Fruit fly (Drosophila melanogaster) whole organism: Measurements from ENCODE around the gene CG7943.

ENCODE experiments used
- CG8478 ChIP-seq: fragments of >200 bp; optimal IDR thresholded peaks from 2 replicates; lab custom pipeline; 2018; ENCODE audit warnings: inconsistent platforms
- Dll ChIP-seq: fragments of >200 bp; optimal IDR thresholded peaks from 2 replicates; lab custom pipeline; 2017
- EcR ChIP-seq, 2 experiments: fragments of >200 bp; optimal IDR thresholded peaks; 2 replicates each; lab custom pipeline; 2017; ENCODE audit warnings: missing biosample characterization in 2 of 2, missing genetic modification characterization in 2 of 2, missing genetic modification reagents in 2 of 2
- pan ChIP-seq: fragments of >200 bp; optimal IDR thresholded peaks from 2 replicates; lab custom pipeline; 2017
- psq ChIP-seq: fragments of >200 bp; optimal IDR thresholded peaks from 2 replicates; lab custom pipeline; 2017
- usp ChIP-seq: fragments of >200 bp; optimal IDR thresholded peaks from 2 replicates; lab custom pipeline; 2017; ENCODE audit warnings: missing biosample characterization, missing genetic modification characterization, mixed read lengths

The CG7943 gene

dm6 chr3R:30014977-30015514 lies 31.2 kb upstream of the CG7943 start, which contains the start of gene CG7920:
Gene CG7920, minus strand, starts transcription at chr3R:30015284.
- TF ChIP-seq Dll (lab: Kevin White, UChicago) = no peak
- TF ChIP-seq EcR (GFP tag; optimal IDR thresholded peaks at IDR 0.05; lab: Kevin White, UChicago) = no peak
- no peak for TF ChIP-seq psq (lab: Kevin White, UChicago)
- TF ChIP-seq usp (GFP tag; lab: Kevin White, UChicago) = no peak
- no peak for TF ChIP-seq CG8478
- TF ChIP-seq pan = no peak

- no peak for TF ChIP-seq pan
Measured at dm6 chr3R:30021009-30021408, 25.3 kb upstream of the CG7943 start.

dm6 chr3R:30021559-30022451 lies 24.5 kb upstream of the CG7943 start, which contains the start of gene Mgat2:
Gene Mgat2, minus strand, starts transcription at chr3R:30022221.
- TF ChIP-seq CG8478 = no peak
- TF ChIP-seq psq (lab: Kevin White, UChicago) = no peak
- TF ChIP-seq usp (GFP tag; lab: Kevin White, UChicago) = no peak
- no peak for TF ChIP-seq Dll (lab: Kevin White, UChicago)
- no peak for TF ChIP-seq EcR (GFP tag; optimal IDR thresholded peaks at IDR 0.05; lab: Kevin White, UChicago)
- TF ChIP-seq pan = no peak

- TF ChIP-seq usp (GFP tag; lab: Kevin White, UChicago) (no peak), pan (no peak), CG8478 (no peak), EcR (GFP tag; optimal IDR thresholded peaks at IDR 0.05; lab: Kevin White, UChicago) (no peak), psq (lab: Kevin White, UChicago) (no peak), Dll (lab: Kevin White, UChicago) (no peak)
Measured at dm6 chr3R:30022452-30023028, 23.7 kb upstream of the CG7943 start, which contains the start of the genes RpS28a and Axn. Gene RpS28a, minus strand, starts transcription at chr3R:30022648. Gene Axn, plus strand, starts transcription at chr3R:30022842.

- TF ChIP-seq Dll (lab: Kevin White, UChicago) (no peak), CG8478 (no peak), usp (GFP tag; lab: Kevin White, UChicago) (no peak), pan (no peak), psq (lab: Kevin White, UChicago) (no peak), EcR (GFP tag; optimal IDR thresholded peaks at IDR 0.05; lab: Kevin White, UChicago) (no peak)
Measured at dm6 chr3R:30023445-30023844, 22.8 kb upstream of the CG7943 start.

dm6 chr3R:30030061-30030460 lies 16.2 kb upstream of the CG7943 start:
- TF ChIP-seq usp (GFP tag; lab: Kevin White, UChicago) = no peak

dm6 chr3R:30032281-30032680 lies 14.0 kb upstream of the CG7943 start:
- TF ChIP-seq Dll (lab: Kevin White, UChicago) = no peak
- TF ChIP-seq EcR (GFP tag; optimal IDR thresholded peaks at IDR 0.05; lab: Kevin White, UChicago) = no peak
- TF ChIP-seq usp (GFP tag; lab: Kevin White, UChicago) = no peak
- no peak for TF ChIP-seq pan
- no peak for TF ChIP-seq psq (lab: Kevin White, UChicago)
- no peak for TF ChIP-seq CG8478

dm6 chr3R:30036609-30037008 lies 9.7 kb upstream of the CG7943 start, which contains the start of gene ZIPIC:
Gene ZIPIC, minus strand, starts transcription at chr3R:30036870.
- TF ChIP-seq psq (lab: Kevin White, UChicago) (no peak), Dll (lab: Kevin White, UChicago) (no peak), usp (GFP tag; lab: Kevin White, UChicago) (no peak), CG8478 (no peak), EcR (GFP tag; optimal IDR thresholded peaks at IDR 0.05; lab: Kevin White, UChicago) (no peak), pan (no peak)

- TF ChIP-seq EcR (GFP tag; optimal IDR thresholded peaks at IDR 0.05; lab: Kevin White, UChicago) (no peak), Dll (lab: Kevin White, UChicago) (no peak), psq (lab: Kevin White, UChicago) (no peak), usp (GFP tag; lab: Kevin White, UChicago) (no peak), pan (no peak), CG8478 (no peak)
Measured at dm6 chr3R:30037630-30038029, 8.6 kb upstream of the CG7943 start, which contains the start of gene ocn. Gene ocn, minus strand, starts transcription at chr3R:30037730.

dm6 chr3R:30038628-30039027 lies 7.6 kb upstream of the CG7943 start, which contains the start of gene janB:
Gene janB, minus strand, starts transcription at chr3R:30038728.
- no peak for TF ChIP-seq usp (GFP tag; lab: Kevin White, UChicago)

- TF ChIP-seq CG8478 (no peak), Dll (lab: Kevin White, UChicago) (no peak), psq (lab: Kevin White, UChicago) (no peak), EcR (GFP tag; optimal IDR thresholded peaks at IDR 0.05; lab: Kevin White, UChicago) (no peak), usp (GFP tag; lab: Kevin White, UChicago) (no peak), pan (no peak)
Measured at dm6 chr3R:30039494-30039893, 6.8 kb upstream of the CG7943 start, which contains the start of the genes janA, Sry-alpha and Sry-beta. Gene janA, minus strand, starts transcription at chr3R:30039533. Gene Sry-alpha, plus strand, starts transcription at chr3R:30039719. Gene Sry-beta, plus strand, starts transcription at chr3R:30039719.

dm6 chr3R:30040879-30041278 lies 5.4 kb upstream of the CG7943 start:
- TF ChIP-seq usp (GFP tag; lab: Kevin White, UChicago) (no peak), psq (lab: Kevin White, UChicago) (no peak), EcR (GFP tag; optimal IDR thresholded peaks at IDR 0.05; lab: Kevin White, UChicago) (no peak), pan (no peak), CG8478 (no peak), Dll (lab: Kevin White, UChicago) (no peak)
